Fruit fly (Drosophila melanogaster): ENCODE results near the gene CG12106.

Gene CG12106

dm6 chrX:9156388-9156823, 37.3 kb upstream of the CG12106 start, which contains the start of gene His3.3B:
Gene His3.3B (minus strand): TSS chrX:9156669.
- TF ChIP-seq CG7101 (tag; optimal IDR thresholded peaks at IDR 0.05), result peak; percentile 33
- peak; percentile 76 for TF ChIP-seq bab1 (GFP tag; optimal IDR thresholded peaks at IDR 0.05)
- no peak for TF ChIP-seq cic (GFP tag; optimal IDR thresholded peaks at IDR 0.05)
- peak; percentile 55 for TF ChIP-seq Mnt (GFP tag; optimal IDR thresholded peaks at IDR 0.05)
- TF ChIP-seq ovo (GFP tag; optimal IDR thresholded peaks at IDR 0.05), result peak; percentile 37
- no peak for TF ChIP-seq kay (GFP tag; ENCODE audit: borderline replicate concordance)
- TF ChIP-seq CG14711 (tag; optimal IDR thresholded peaks at IDR 0.05), result peak; percentile 14
- peak; percentile 23 for TF ChIP-seq Crg-1 (GFP tag; optimal IDR thresholded peaks at IDR 0.05)
- TF ChIP-seq CG11617 (GFP tag; optimal IDR thresholded peaks at IDR 0.05), result peak; percentile 72
- TF ChIP-seq CG7045 (GFP tag; optimal IDR thresholded peaks at IDR 0.05), result no peak
- TF ChIP-seq CG5204 (GFP tag; optimal IDR thresholded peaks at IDR 0.05), result no peak
- TF ChIP-seq CG1620 (GFP tag; optimal IDR thresholded peaks at IDR 0.05), result peak; percentile 60

- TF ChIP-seq kay (GFP tag; ENCODE audit: borderline replicate concordance) (no peak), bab1 (GFP tag; optimal IDR thresholded peaks at IDR 0.05) (peak; percentile 38), Crg-1 (GFP tag; optimal IDR thresholded peaks at IDR 0.05) (no peak), CG14711 (tag; optimal IDR thresholded peaks at IDR 0.05) (no peak)
Measured at dm6 chrX:9158366-9158765, 35.3 kb upstream of the CG12106 start, which contains the start of the genes Ost48 and Dlip1. Gene Ost48 (minus strand): TSS chrX:9158515. Gene Dlip1 (plus strand): TSS chrX:9158622.

- TF ChIP-seq cic (GFP tag; optimal IDR thresholded peaks at IDR 0.05) (no peak), bab1 (GFP tag; optimal IDR thresholded peaks at IDR 0.05) (peak; percentile 80), Mnt (GFP tag; optimal IDR thresholded peaks at IDR 0.05) (peak; percentile 10), cnc (optimal IDR thresholded peaks at IDR 0.05) (no peak)
Measured at dm6 chrX:9159736-9160135, 34.0 kb upstream of the CG12106 start, which contains the start of gene NdufA3. Gene NdufA3 (minus strand): TSS chrX:9160052.

- TF ChIP-seq CG7045 (GFP tag; optimal IDR thresholded peaks at IDR 0.05) (no peak), Mnt (GFP tag; optimal IDR thresholded peaks at IDR 0.05) (peak; percentile 63), CG14711 (tag; optimal IDR thresholded peaks at IDR 0.05) (no peak), cnc (optimal IDR thresholded peaks at IDR 0.05) (no peak)
Measured at dm6 chrX:9161912-9162311, 31.8 kb upstream of the CG12106 start, which contains the start of the genes Zpr1 and CG44532. Gene Zpr1 (minus strand): TSS chrX:9162090. Gene CG44532 (plus strand): TSS chrX:9162092.

dm6 chrX:9163110-9163509, 30.6 kb upstream of the CG12106 start, which contains the start of gene mei-P26:
Gene mei-P26 (plus strand): TSS chrX:9163255.
- TF ChIP-seq CG14711 (tag; optimal IDR thresholded peaks at IDR 0.05), result peak; percentile 37
- TF ChIP-seq tj (GFP tag; optimal IDR thresholded peaks at IDR 0.05), result no peak
- peak; percentile 79 for TF ChIP-seq bab1 (GFP tag; optimal IDR thresholded peaks at IDR 0.05)
- TF ChIP-seq Crg-1 (GFP tag; optimal IDR thresholded peaks at IDR 0.05), result peak; percentile 10
- peak; percentile 37 for TF ChIP-seq Mnt (GFP tag; optimal IDR thresholded peaks at IDR 0.05)
- TF ChIP-seq ovo (GFP tag; optimal IDR thresholded peaks at IDR 0.05), result peak; percentile 11

- TF ChIP-seq CG14711 (tag; optimal IDR thresholded peaks at IDR 0.05) (no peak), Mnt (GFP tag; optimal IDR thresholded peaks at IDR 0.05) (peak; percentile 93), cic (GFP tag; optimal IDR thresholded peaks at IDR 0.05) (peak; percentile 19), CG11617 (GFP tag; optimal IDR thresholded peaks at IDR 0.05) (no peak), ovo (GFP tag; optimal IDR thresholded peaks at IDR 0.05) (peak; percentile 54), tj (GFP tag; optimal IDR thresholded peaks at IDR 0.05) (peak; percentile 27), pad (GFP tag; optimal IDR thresholded peaks at IDR 0.05) (peak; percentile 97)
Measured at dm6 chrX:9163645-9164509, 29.8 kb upstream of the CG12106 start.

dm6 chrX:9164510-9165506, 28.9 kb upstream of the CG12106 start:
- TF ChIP-seq CG5204 (GFP tag; optimal IDR thresholded peaks at IDR 0.05), result no peak
- TF ChIP-seq cnc (optimal IDR thresholded peaks at IDR 0.05), result no peak
- TF ChIP-seq Mnt (GFP tag; optimal IDR thresholded peaks at IDR 0.05), result peak; percentile 11
- peak; percentile 4 for TF ChIP-seq bab1 (GFP tag; optimal IDR thresholded peaks at IDR 0.05)
- no peak for TF ChIP-seq tj (GFP tag; optimal IDR thresholded peaks at IDR 0.05)
- no peak for TF ChIP-seq CG14711 (tag; optimal IDR thresholded peaks at IDR 0.05)
- no peak for TF ChIP-seq CG7045 (GFP tag; optimal IDR thresholded peaks at IDR 0.05)
- peak; percentile 93 for TF ChIP-seq pad (GFP tag; optimal IDR thresholded peaks at IDR 0.05)

dm6 chrX:9168273-9168672, 25.4 kb upstream of the CG12106 start:
- TF ChIP-seq Clk (GFP tag; optimal IDR thresholded peaks at IDR 0.05) (no peak), pad (GFP tag; optimal IDR thresholded peaks at IDR 0.05) (no peak), CG12768 (GFP tag; optimal IDR thresholded peaks at IDR 0.05) (no peak), Hr96 (GFP tag; optimal IDR thresholded peaks at IDR 0.05) (no peak), ovo (GFP tag; optimal IDR thresholded peaks at IDR 0.05) (no peak), bab1 (GFP tag; optimal IDR thresholded peaks at IDR 0.05) (no peak), tj (GFP tag; optimal IDR thresholded peaks at IDR 0.05) (no peak), CG14711 (tag; optimal IDR thresholded peaks at IDR 0.05) (no peak), Crg-1 (GFP tag; optimal IDR thresholded peaks at IDR 0.05) (no peak), CG7101 (tag; optimal IDR thresholded peaks at IDR 0.05) (no peak), cic (GFP tag; optimal IDR thresholded peaks at IDR 0.05) (no peak), Mnt (GFP tag; optimal IDR thresholded peaks at IDR 0.05) (no peak), CG33017 (tag; optimal IDR thresholded peaks at IDR 0.05) (no peak), kay (GFP tag; ENCODE audit: borderline replicate concordance) (no peak), CG11617 (GFP tag; optimal IDR thresholded peaks at IDR 0.05) (no peak), CG5204 (GFP tag; optimal IDR thresholded peaks at IDR 0.05) (no peak)

Data from whole organism, adult.